Fruit fly (Drosophila melanogaster): ENCODE measurements around the gene CG10428.

dm6 chr2L:18954255-18954715, 5.6 kb downstream of the CG10428 start, which contains the start of gene CG10621:
- no peak for TF ChIP-seq ttk (optimal IDR thresholded peaks at IDR 0.05)
- no peak for TF ChIP-seq h (optimal IDR thresholded peaks at IDR 0.05)
